Fruit fly (Drosophila melanogaster): ENCODE data around the gene Hsc70-1.
A peak's percentile ranks its signal among the peaks of the same experiment; 100 is the strongest.

Hsc70-1 gene

dm6 chr3L:13991314-13991713 lies 17.5 kb downstream of the Hsc70-1 start:
- TF ChIP-seq CG11617 (GFP tag; optimal IDR thresholded peaks at IDR 0.05) (no peak), CG5204 (GFP tag; optimal IDR thresholded peaks at IDR 0.05) (no peak), CG33017 (tag; optimal IDR thresholded peaks at IDR 0.05) (no peak), toe (GFP tag; optimal IDR thresholded peaks at IDR 0.05) (no peak), pad (GFP tag; optimal IDR thresholded peaks at IDR 0.05) (no peak), Hr96 (GFP tag; optimal IDR thresholded peaks at IDR 0.05) (no peak), Mnt (GFP tag; optimal IDR thresholded peaks at IDR 0.05) (no peak), Clk (GFP tag; optimal IDR thresholded peaks at IDR 0.05) (no peak), CG7045 (GFP tag; optimal IDR thresholded peaks at IDR 0.05) (no peak), kay (GFP tag; ENCODE audit: borderline replicate concordance) (no peak), cnc (optimal IDR thresholded peaks at IDR 0.05) (no peak), Crg-1 (GFP tag; optimal IDR thresholded peaks at IDR 0.05) (no peak)

dm6 chr3L:13993233-13993741 lies 19.4 kb downstream of the Hsc70-1 start, which contains the start of gene CG17364:
Gene CG17364, minus strand, starts transcription at chr3L:13993400.
- TF ChIP-seq Crg-1 (GFP tag; optimal IDR thresholded peaks at IDR 0.05) (no peak), CG7101 (tag; optimal IDR thresholded peaks at IDR 0.05) (no peak), CG7045 (GFP tag; optimal IDR thresholded peaks at IDR 0.05) (no peak), CG5204 (GFP tag; optimal IDR thresholded peaks at IDR 0.05) (no peak), CG33017 (tag; optimal IDR thresholded peaks at IDR 0.05) (no peak), bab1 (GFP tag; optimal IDR thresholded peaks at IDR 0.05) (no peak), tj (GFP tag; optimal IDR thresholded peaks at IDR 0.05) (no peak), kay (GFP tag; ENCODE audit: borderline replicate concordance) (no peak), ovo (GFP tag; optimal IDR thresholded peaks at IDR 0.05) (no peak), cnc (optimal IDR thresholded peaks at IDR 0.05) (no peak), pad (GFP tag; optimal IDR thresholded peaks at IDR 0.05) (no peak), CG1620 (GFP tag; optimal IDR thresholded peaks at IDR 0.05) (no peak), toe (GFP tag; optimal IDR thresholded peaks at IDR 0.05) (no peak), CG14711 (tag; optimal IDR thresholded peaks at IDR 0.05) (no peak), Clk (GFP tag; optimal IDR thresholded peaks at IDR 0.05) (no peak), CG11617 (GFP tag; optimal IDR thresholded peaks at IDR 0.05) (no peak), Hr96 (GFP tag; optimal IDR thresholded peaks at IDR 0.05) (no peak), cic (GFP tag; optimal IDR thresholded peaks at IDR 0.05) (no peak)

DNA sequence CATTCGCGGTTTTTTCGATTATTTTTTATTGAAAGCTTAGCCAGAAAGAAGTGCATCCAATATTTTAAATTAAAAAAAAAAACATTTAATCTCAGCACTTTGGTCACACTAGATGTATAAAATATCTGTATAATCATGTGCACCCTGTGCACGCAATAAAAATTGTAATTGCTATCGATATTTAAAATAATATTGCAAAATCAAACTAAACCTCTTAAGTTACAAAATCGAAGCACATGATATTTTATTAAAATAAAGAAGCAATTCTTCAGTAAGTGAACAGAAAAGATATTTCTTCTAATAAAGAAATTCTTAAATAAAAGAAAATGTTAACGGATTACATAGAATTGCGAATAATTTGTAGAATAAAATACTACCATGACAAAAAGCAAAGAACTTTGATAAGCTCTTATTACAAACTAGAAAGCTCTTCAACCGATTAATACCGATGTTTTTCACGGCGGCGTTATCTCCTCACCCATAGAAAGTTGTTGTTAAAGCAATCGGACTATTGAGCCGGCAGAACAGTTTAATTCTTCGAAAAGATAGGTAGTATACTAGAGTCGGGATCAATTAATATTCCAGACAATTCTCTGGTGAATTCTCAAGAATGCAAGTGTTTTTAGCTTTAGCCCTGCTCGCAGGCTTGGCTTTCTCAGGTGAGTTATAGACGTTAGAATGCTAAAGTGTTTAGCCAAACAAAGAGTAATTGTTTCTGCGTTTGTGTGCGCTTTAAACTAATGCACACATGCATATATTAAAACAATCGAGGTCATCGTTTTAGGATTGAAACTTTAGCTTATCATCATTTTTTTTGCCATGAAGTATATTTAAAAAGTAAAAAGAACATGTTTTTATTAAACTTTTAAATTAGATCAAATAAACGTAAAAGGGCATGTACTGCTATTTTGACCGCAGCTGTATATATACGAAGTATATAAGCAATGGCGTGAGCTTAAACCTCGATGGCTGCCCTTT lies 20.2 kb downstream of the Hsc70-1 start, which contains the start of gene CtsK1:
Gene CtsK1, plus strand, starts transcription at position 490 of the 978 bp plus-strand sequence.
- TF ChIP-seq Hr96 (GFP tag; optimal IDR thresholded peaks at IDR 0.05): no peak
- no peak for TF ChIP-seq Mnt (GFP tag; optimal IDR thresholded peaks at IDR 0.05)
- TF ChIP-seq CG7101 (tag; optimal IDR thresholded peaks at IDR 0.05): peak; percentile 83
- TF ChIP-seq CG11617 (GFP tag; optimal IDR thresholded peaks at IDR 0.05): peak; percentile 30
- TF ChIP-seq CG33017 (tag; optimal IDR thresholded peaks at IDR 0.05): peak; percentile 86
- TF ChIP-seq bab1 (GFP tag; optimal IDR thresholded peaks at IDR 0.05): peak; percentile 88
- no peak for TF ChIP-seq CG5204 (GFP tag; optimal IDR thresholded peaks at IDR 0.05)
- TF ChIP-seq tj (GFP tag; optimal IDR thresholded peaks at IDR 0.05): peak; percentile 3
- TF ChIP-seq CG7045 (GFP tag; optimal IDR thresholded peaks at IDR 0.05): peak; percentile 25
- no peak for TF ChIP-seq cnc (optimal IDR thresholded peaks at IDR 0.05)
- peak; percentile 63 for TF ChIP-seq CG14711 (tag; optimal IDR thresholded peaks at IDR 0.05)
- TF ChIP-seq cic (GFP tag; optimal IDR thresholded peaks at IDR 0.05): no peak
- TF ChIP-seq Clk (GFP tag; optimal IDR thresholded peaks at IDR 0.05): no peak
- TF ChIP-seq Crg-1 (GFP tag; optimal IDR thresholded peaks at IDR 0.05): no peak
- peak; percentile 63 for TF ChIP-seq CG12768 (GFP tag; optimal IDR thresholded peaks at IDR 0.05)
- TF ChIP-seq toe (GFP tag; optimal IDR thresholded peaks at IDR 0.05): no peak
- no peak for TF ChIP-seq kay (GFP tag; ENCODE audit: borderline replicate concordance)
- peak; percentile 63 for TF ChIP-seq ovo (GFP tag; optimal IDR thresholded peaks at IDR 0.05)
- peak; percentile 22 for TF ChIP-seq pad (GFP tag; optimal IDR thresholded peaks at IDR 0.05)
- TF ChIP-seq CG1620 (GFP tag; optimal IDR thresholded peaks at IDR 0.05): no peak

dm6 chr3L:13996437-13996836 lies 22.6 kb downstream of the Hsc70-1 start:
- no peak for TF ChIP-seq bab1 (GFP tag; optimal IDR thresholded peaks at IDR 0.05)
- TF ChIP-seq cnc (optimal IDR thresholded peaks at IDR 0.05): no peak
- no peak for TF ChIP-seq pad (GFP tag; optimal IDR thresholded peaks at IDR 0.05)
- TF ChIP-seq cic (GFP tag; optimal IDR thresholded peaks at IDR 0.05): no peak
- TF ChIP-seq toe (GFP tag; optimal IDR thresholded peaks at IDR 0.05): no peak
- no peak for TF ChIP-seq ovo (GFP tag; optimal IDR thresholded peaks at IDR 0.05)
- no peak for TF ChIP-seq CG14711 (tag; optimal IDR thresholded peaks at IDR 0.05)
- no peak for TF ChIP-seq CG33017 (tag; optimal IDR thresholded peaks at IDR 0.05)
- no peak for TF ChIP-seq kay (GFP tag; ENCODE audit: borderline replicate concordance)
- no peak for TF ChIP-seq CG1620 (GFP tag; optimal IDR thresholded peaks at IDR 0.05)
- no peak for TF ChIP-seq Hr96 (GFP tag; optimal IDR thresholded peaks at IDR 0.05)
- TF ChIP-seq CG5204 (GFP tag; optimal IDR thresholded peaks at IDR 0.05): no peak
- TF ChIP-seq CG7101 (tag; optimal IDR thresholded peaks at IDR 0.05): no peak
- no peak for TF ChIP-seq Mnt (GFP tag; optimal IDR thresholded peaks at IDR 0.05)
- TF ChIP-seq CG7045 (GFP tag; optimal IDR thresholded peaks at IDR 0.05): no peak
- TF ChIP-seq Crg-1 (GFP tag; optimal IDR thresholded peaks at IDR 0.05): no peak

- no peak for TF ChIP-seq cnc (optimal IDR thresholded peaks at IDR 0.05)
- TF ChIP-seq CG5204 (GFP tag; optimal IDR thresholded peaks at IDR 0.05): no peak
- TF ChIP-seq CG14711 (tag; optimal IDR thresholded peaks at IDR 0.05): peak; percentile 37
- peak; percentile 15 for TF ChIP-seq CG7101 (tag; optimal IDR thresholded peaks at IDR 0.05)
Observed at dm6 chr3L:13996992-13997391, 23.1 kb downstream of the Hsc70-1 start, which contains the start of gene CG17361. Gene CG17361, plus strand, starts transcription at chr3L:13997191.

Data from whole organism, adult.